Fruit fly (Drosophila melanogaster) whole organism, embryonic: Measurements from ENCODE around the gene Cyp4g15.

Source experiments
- Bgb ChIP-seq: fragments of 200-800 bp; sonication (Bioruptor generic); IDR thresholded peaks from 2 replicates; pipeline ENCODE4 v1.3.6; 2022; ENCODE audit warnings: missing biosample characterization, missing genetic modification characterization; ENCODE audit not compliant: partially characterized antibody
- CG10462 ChIP-seq: fragments of 200-800 bp; sonication (Bioruptor generic); optimal IDR thresholded peaks from 2 replicates; lab custom pipeline; 2016; ENCODE audit warnings: missing biosample characterization, missing genetic modification characterization
- CG11696 ChIP-seq: fragments of 200-800 bp; sonication (Bioruptor generic); IDR thresholded peaks from 2 replicates; pipeline ENCODE4 v1.3.6; 2022; ENCODE audit warnings: missing biosample characterization, missing genetic modification characterization
- CG12391 ChIP-seq: fragments of 200-800 bp; sonication (Bioruptor generic); optimal IDR thresholded peaks from 3 replicates; lab custom pipeline; 2018; ENCODE audit warnings: missing biosample characterization, mild to moderate bottlenecking, missing genetic modification characterization, moderate library complexity
- CG16863 ChIP-seq: fragments of 200-800 bp; sonication (Bioruptor generic); optimal IDR thresholded peaks from 3 replicates; lab custom pipeline; 2016; ENCODE audit warnings: missing biosample characterization, missing genetic modification characterization
- CG17186 ChIP-seq: fragments of 200-800 bp; sonication (Bioruptor generic); optimal IDR thresholded peaks from 3 replicates; lab custom pipeline; 2017; ENCODE audit warnings: missing biosample characterization, missing genetic modification reagents, missing genetic modification characterization
- CG17568 ChIP-seq: fragments of 200-800 bp; sonication (Bioruptor generic); optimal IDR thresholded peaks from 2 replicates; lab custom pipeline; 2018; ENCODE audit warnings: missing biosample characterization, mild to moderate bottlenecking, missing genetic modification characterization, moderate library complexity
- CG17802 ChIP-seq: fragments of 200-800 bp; sonication (Bioruptor generic); optimal IDR thresholded peaks from 2 replicates; lab custom pipeline; 2018; ENCODE audit warnings: missing biosample characterization, mild to moderate bottlenecking, missing genetic modification characterization, moderate library complexity
- CG17829 ChIP-seq: fragments of 200-800 bp; optimal IDR thresholded peaks from 2 replicates; lab custom pipeline; 2019; ENCODE audit warnings: missing biosample characterization, mild to moderate bottlenecking, missing genetic modification characterization, moderate library complexity
- CG31365 ChIP-seq: fragments of 200-800 bp; sonication (Bioruptor generic); optimal IDR thresholded peaks from 2 replicates; lab custom pipeline; 2018; ENCODE audit warnings: missing biosample characterization, mild to moderate bottlenecking, missing genetic modification characterization
- CG33557 ChIP-seq: fragments of 200-800 bp; sonication (Bioruptor generic); optimal IDR thresholded peaks from 2 replicates; lab custom pipeline; 2019; ENCODE audit warnings: missing biosample characterization, mild to moderate bottlenecking, missing genetic modification characterization, moderate library complexity
- CG34422 ChIP-seq: fragments of 200-800 bp; sonication (Bioruptor generic); IDR thresholded peaks from 3 replicates; pipeline ENCODE4 v1.3.6; 2022; ENCODE audit warnings: missing biosample characterization, missing genetic modification characterization
- CG3726 ChIP-seq: fragments of 200-800 bp; sonication (Bioruptor generic); IDR thresholded peaks from 3 replicates; pipeline ENCODE4, ENCODE4 v1.3.6; 2022; ENCODE audit warnings: missing biosample characterization, missing genetic modification characterization
- CG4617 ChIP-seq: fragments of 200-800 bp; sonication (Bioruptor generic); optimal IDR thresholded peaks from 3 replicates; lab custom pipeline; 2016; ENCODE audit warnings: missing biosample characterization, missing genetic modification characterization, borderline replicate concordance
- CG4707 ChIP-seq: fragments of 200-800 bp; sonication (Bioruptor generic); optimal IDR thresholded peaks from 2 replicates; lab custom pipeline; 2018; ENCODE audit warnings: missing biosample characterization, mild to moderate bottlenecking, missing genetic modification characterization, moderate library complexity
- CG6765 ChIP-seq: fragments of 200-800 bp; sonication (Bioruptor generic); optimal IDR thresholded peaks from 3 replicates; lab custom pipeline; 2017; ENCODE audit warnings: missing biosample characterization, mild to moderate bottlenecking, missing genetic modification characterization
- CG7271 ChIP-seq: fragments of 200-800 bp; sonication (Bioruptor generic); optimal IDR thresholded peaks from 2 replicates; lab custom pipeline; 2018; ENCODE audit warnings: missing biosample characterization, mild to moderate bottlenecking, missing genetic modification characterization, moderate library complexity
- CG7745 ChIP-seq: fragments of 200-800 bp; sonication (Bioruptor generic); optimal IDR thresholded peaks from 2 replicates; lab custom pipeline; 2018; ENCODE audit warnings: missing biosample characterization, mild to moderate bottlenecking, missing genetic modification characterization, moderate library complexity
- CG8924 ChIP-seq: fragments of 200-800 bp; optimal IDR thresholded peaks from 3 replicates; lab custom pipeline; 2019; ENCODE audit warnings: missing biosample characterization, mild to moderate bottlenecking, missing genetic modification characterization, moderate library complexity
- CG9817 ChIP-seq: fragments of 200-800 bp; sonication (Bioruptor generic); optimal IDR thresholded peaks from 2 replicates; lab custom pipeline; 2018; ENCODE audit warnings: missing biosample characterization, mild to moderate bottlenecking, missing genetic modification characterization, moderate library complexity
- Doc2 ChIP-seq: fragments of 200-800 bp; sonication (Bioruptor generic); IDR thresholded peaks from 2 replicates; pipeline ENCODE4 v1.3.6; 2022; ENCODE audit warnings: missing biosample characterization, missing genetic modification characterization
- Fer1 ChIP-seq: fragments of 200-800 bp; sonication (Bioruptor generic); optimal IDR thresholded peaks from 2 replicates; lab custom pipeline; 2017; ENCODE audit warnings: missing biosample characterization, mild to moderate bottlenecking, missing genetic modification characterization
- Lpt ChIP-seq: fragments of >200 bp; optimal IDR thresholded peaks from 2 replicates; lab custom pipeline; 2018; ENCODE audit warnings: missing biosample characterization, missing genetic modification characterization
- Pdp1 ChIP-seq, 2 experiments: fragments of 200-800 bp; sonication (Bioruptor generic); optimal IDR thresholded peaks; 3 replicates each; lab custom pipeline; 2016; ENCODE audit warnings: missing biosample characterization in 2 of 2, missing genetic modification characterization in 2 of 2, mild to moderate bottlenecking in 1 of 2, moderate library complexity in 1 of 2
- Spps ChIP-seq: fragments of 200-800 bp; sonication (Bioruptor generic); optimal IDR thresholded peaks from 2 replicates; lab custom pipeline; 2018; ENCODE audit warnings: missing biosample characterization, mild to moderate bottlenecking, missing genetic modification characterization
- Trl ChIP-seq, 3 experiments: fragments of >200 bp in 2 of 3; fragments of 200-800 bp in 1 of 3; sonication (Bioruptor generic) in 1 of 3; optimal IDR thresholded peaks; 2 replicates in 1 of 3; 3 replicates in 2 of 3; lab custom pipeline; 2016 to 2017; ENCODE audit warnings: missing biosample characterization in 1 of 3, missing genetic modification characterization in 1 of 3
- ab ChIP-seq: fragments of 200-800 bp; sonication (Bioruptor generic); optimal IDR thresholded peaks from 2 replicates; lab custom pipeline; 2016; ENCODE audit warnings: missing biosample characterization, missing genetic modification characterization
- ap ChIP-seq: fragments of 200-800 bp; sonication (Bioruptor generic); IDR thresholded peaks from 2 replicates; pipeline ENCODE4 v1.3.6; 2022; ENCODE audit warnings: missing biosample characterization, missing genetic modification characterization
- ato ChIP-seq: fragments of 200-800 bp; sonication (Bioruptor generic); IDR thresholded peaks from 2 replicates; pipeline ENCODE4 v1.3.6; 2022; ENCODE audit warnings: missing biosample characterization, missing genetic modification characterization; ENCODE audit not compliant: partially characterized antibody
- bab2 ChIP-seq: fragments of 200-800 bp; sonication (Bioruptor generic); optimal IDR thresholded peaks from 2 replicates; lab custom pipeline; 2016; ENCODE audit warnings: missing biosample characterization, missing genetic modification characterization
- bbx ChIP-seq: fragments of 200-800 bp; sonication (Bioruptor generic); IDR thresholded peaks from 2 replicates; pipeline ENCODE4 v1.3.6; 2022; ENCODE audit warnings: missing biosample characterization, missing genetic modification characterization; ENCODE audit not compliant: partially characterized antibody
- bigmax ChIP-seq: fragments of 200-800 bp; sonication (Bioruptor generic); optimal IDR thresholded peaks from 2 replicates; lab custom pipeline; 2018; ENCODE audit warnings: missing biosample characterization, mild to moderate bottlenecking, missing genetic modification characterization
- dimm ChIP-seq: fragments of 200-800 bp; sonication (Bioruptor generic); IDR thresholded peaks from 2 replicates; pipeline ENCODE4 v1.3.6; 2022; ENCODE audit warnings: missing biosample characterization, missing genetic modification characterization
- dm ChIP-seq: fragments of 200-800 bp; sonication (Bioruptor generic); optimal IDR thresholded peaks from 3 replicates; lab custom pipeline; 2016; ENCODE audit warnings: missing biosample characterization, missing genetic modification characterization
- dysf ChIP-seq: fragments of 200-800 bp; sonication (Bioruptor generic); IDR thresholded peaks from 3 replicates; pipeline ENCODE4 v1.3.6; 2022; ENCODE audit warnings: missing biosample characterization, missing genetic modification characterization
- gcm2 ChIP-seq: fragments of 200-800 bp; sonication (Bioruptor generic); optimal IDR thresholded peaks from 2 replicates; lab custom pipeline; 2016; ENCODE audit warnings: missing biosample characterization, missing genetic modification characterization
- gsb ChIP-seq: fragments of 200-800 bp; sonication (Bioruptor generic); IDR thresholded peaks from 2 replicates; pipeline ENCODE4 v1.3.6; 2022; ENCODE audit warnings: missing biosample characterization, missing genetic modification characterization
- lilli ChIP-seq: fragments of 200-800 bp; sonication (Bioruptor generic); optimal IDR thresholded peaks from 3 replicates; lab custom pipeline; 2016; ENCODE audit warnings: missing biosample characterization, missing genetic modification characterization
- oc ChIP-seq: fragments of 200-800 bp; sonication (Bioruptor generic); optimal IDR thresholded peaks from 2 replicates; lab custom pipeline; 2018; ENCODE audit warnings: missing biosample characterization, mild to moderate bottlenecking, missing genetic modification characterization, moderate library complexity
- onecut ChIP-seq: fragments of 200-800 bp; sonication (Bioruptor generic); IDR thresholded peaks from 2 replicates; pipeline ENCODE4 v1.3.6; 2022; ENCODE audit warnings: missing biosample characterization, missing genetic modification characterization
- phol ChIP-seq: fragments of 200-800 bp; sonication (Bioruptor generic); optimal IDR thresholded peaks from 3 replicates; lab custom pipeline; 2018; ENCODE audit warnings: missing biosample characterization, mild to moderate bottlenecking, missing genetic modification characterization, moderate library complexity
- row ChIP-seq: fragments of 200-800 bp; sonication (Bioruptor generic); IDR thresholded peaks from 3 replicates; pipeline ENCODE4 v1.3.6; 2022; ENCODE audit warnings: missing biosample characterization, missing genetic modification characterization
- run ChIP-seq: fragments of 200-800 bp; sonication (Bioruptor generic); optimal IDR thresholded peaks from 3 replicates; lab custom pipeline; 2018; ENCODE audit warnings: missing biosample characterization, mild to moderate bottlenecking, missing genetic modification characterization
- salm ChIP-seq: fragments of 200-800 bp; sonication (Bioruptor generic); optimal IDR thresholded peaks from 2 replicates; lab custom pipeline; 2018; ENCODE audit warnings: missing biosample characterization, mild to moderate bottlenecking, missing genetic modification characterization
- sd ChIP-seq: fragments of 200-800 bp; sonication (Bioruptor generic); optimal IDR thresholded peaks from 3 replicates; lab custom pipeline; 2018; ENCODE audit warnings: missing biosample characterization, mild to moderate bottlenecking, missing genetic modification characterization, moderate library complexity
- sim ChIP-seq: fragments of 200-800 bp; sonication (Bioruptor generic); IDR thresholded peaks from 2 replicates; pipeline ENCODE4 v1.3.6; 2022; ENCODE audit warnings: missing biosample characterization, missing genetic modification characterization
- sna ChIP-seq: fragments of 200-800 bp; sonication (Bioruptor generic); IDR thresholded peaks from 2 replicates; pipeline ENCODE4 v1.3.6; 2022; ENCODE audit warnings: missing biosample characterization, missing genetic modification characterization; ENCODE audit not compliant: partially characterized antibody
- stwl ChIP-seq: fragments of 200-800 bp; sonication (Bioruptor generic); optimal IDR thresholded peaks from 3 replicates; lab custom pipeline; 2018; ENCODE audit warnings: missing biosample characterization, mild to moderate bottlenecking, missing genetic modification characterization, moderate library complexity
- tll ChIP-seq, 2 experiments: fragments of 200-800 bp in 1 of 2; fragments of >200 bp in 1 of 2; sonication (Bioruptor generic) in 1 of 2; optimal IDR thresholded peaks; 2 replicates each; lab custom pipeline; 2017 to 2019; ENCODE audit warnings: missing biosample characterization in 2 of 2, missing genetic modification characterization in 2 of 2, mild to moderate bottlenecking in 1 of 2, moderate library complexity in 1 of 2

The Cyp4g15 gene

dm6 chrX:11449476-11450119 is 27.3 kb upstream of the Cyp4g15 start (continued):
- peak; percentile 36 for TF ChIP-seq CG4617
- TF ChIP-seq CG12391 (tag; lab: Kevin White, UChicago), result peak; percentile 74
- TF ChIP-seq dysf, result peak; percentile 89
- TF ChIP-seq Bgb (GFP tag; lab: Robert Waterston, UW), result no peak
- TF ChIP-seq tll (GFP tag; optimal IDR thresholded peaks at IDR 0.05; lab: Kevin White, UChicago), result peak; percentile 5 to 37
- TF ChIP-seq CG8924 (tag; lab: Kevin White, UChicago), result peak; percentile 80
- peak; percentile 88 for TF ChIP-seq lilli (GFP tag; lab: Kevin White, UChicago)
- TF ChIP-seq bbx (GFP tag; lab: Robert Waterston, UW), result no peak
- no peak for TF ChIP-seq Lpt (GFP tag; lab: Kevin White, UChicago)
- no peak for TF ChIP-seq stwl (tag; lab: Kevin White, UChicago)
- TF ChIP-seq row (GFP tag; lab: Robert Waterston, UW), result peak; percentile 89
- TF ChIP-seq sd (tag; lab: Kevin White, UChicago), result peak; percentile 54
- peak; percentile 64 for TF ChIP-seq CG17568 (GFP tag; lab: Kevin White, UChicago)
- TF ChIP-seq phol (tag; lab: Kevin White, UChicago), result peak; percentile 82
- peak; percentile 69 for TF ChIP-seq CG4707
- TF ChIP-seq Trl (optimal IDR thresholded peaks at IDR 0.05; lab: Kevin White, UChicago), result no peak
- TF ChIP-seq Trl (GFP tag; optimal IDR thresholded peaks at IDR 0.05; lab: Kevin White, UChicago), result peak; percentile 83
- peak; percentile 48 for TF ChIP-seq run (tag; lab: Kevin White, UChicago)
- TF ChIP-seq CG34422 (GFP tag; lab: Robert Waterston, UW), result peak; percentile 91
- peak; percentile 80 for TF ChIP-seq ap
- peak; percentile 28; the same call in 1 of the 2 replicates for TF ChIP-seq Doc2 (GFP tag; lab: Robert Waterston, UW)
- TF ChIP-seq CG31365 (tag; lab: Kevin White, UChicago), result peak; percentile 67
- peak; percentile 50 for TF ChIP-seq CG33557 (GFP tag; lab: Kevin White, UChicago)
- no peak for TF ChIP-seq bigmax

dm6 chrX:11450406-11450805 is 26.5 kb upstream of the Cyp4g15 start:
- no peak for TF ChIP-seq salm
- no peak for TF ChIP-seq gsb (GFP tag; lab: Robert Waterston, UW)
- TF ChIP-seq ato (GFP tag; lab: Robert Waterston, UW), result no peak
- TF ChIP-seq CG7745 (tag; lab: Kevin White, UChicago), result no peak
- TF ChIP-seq Fer1 (GFP tag; lab: Kevin White, UChicago), result no peak
- no peak for TF ChIP-seq CG17186 (GFP tag; lab: Kevin White, UChicago)
- TF ChIP-seq dimm, result no peak
- no peak for TF ChIP-seq CG16863 (GFP tag; lab: Kevin White, UChicago)
- no peak for TF ChIP-seq CG17802 (tag; lab: Kevin White, UChicago)
- TF ChIP-seq sna (GFP tag; lab: Robert Waterston, UW), result no peak
- no peak for TF ChIP-seq CG10462 (GFP tag; lab: Kevin White, UChicago)
- no peak for TF ChIP-seq gcm2 (GFP tag; lab: Kevin White, UChicago)
- TF ChIP-seq CG9817 (tag; lab: Kevin White, UChicago), result no peak
- no peak for TF ChIP-seq dm
- TF ChIP-seq CG17829 (tag; lab: Kevin White, UChicago), result no peak
- no peak for TF ChIP-seq CG11696 (GFP tag; lab: Robert Waterston, UW)
- TF ChIP-seq Pdp1 (GFP tag; optimal IDR thresholded peaks at IDR 0.05; lab: Kevin White, UChicago), result no peak
- no peak for TF ChIP-seq Trl (optimal IDR thresholded peaks at IDR 0.05; lab: Kevin White, UChicago)
- no peak for TF ChIP-seq Trl (GFP tag; optimal IDR thresholded peaks at IDR 0.05; lab: Kevin White, UChicago)
- no peak for TF ChIP-seq ab (GFP tag; lab: Kevin White, UChicago)
- TF ChIP-seq oc (tag; lab: Kevin White, UChicago), result no peak
- no peak for TF ChIP-seq onecut (GFP tag; lab: Robert Waterston, UW)
- no peak for TF ChIP-seq sim
- TF ChIP-seq CG3726 (GFP tag; lab: Robert Waterston, UW), result no peak
- no peak for TF ChIP-seq bab2 (GFP tag; lab: Kevin White, UChicago)
- no peak for TF ChIP-seq Spps (tag; lab: Kevin White, UChicago)
- no peak for TF ChIP-seq CG6765 (GFP tag; lab: Kevin White, UChicago)
- TF ChIP-seq CG7271 (tag; lab: Kevin White, UChicago), result no peak
